Worm (Caenorhabditis elegans) whole organism, L2 larva: ENCODE results near the gene egl-38.

Experiments
- F13H6.1 ChIP-seq: sonication (generic microtip); optimal IDR thresholded peaks from 2 replicates; lab custom pipeline; 2016; ENCODE audit warnings: missing genetic modification characterization, missing compliant biosample characterization
- blmp-1 ChIP-seq: sonication (generic microtip); optimal IDR thresholded peaks from 2 replicates; lab custom pipeline; 2017; ENCODE audit warnings: missing genetic modification characterization, mild to moderate bottlenecking, missing compliant biosample characterization, antibody characterized with exemption, moderate library complexity; ENCODE audit not compliant: insufficient read depth
- ceh-82 ChIP-seq: fragments of 150-350 bp; optimal IDR thresholded peaks from 2 replicates; lab custom pipeline; 2014; ENCODE audit warnings: missing biosample characterization, missing genetic modification characterization
- crh-2 ChIP-seq: sonication (generic microtip); optimal IDR thresholded peaks from 2 replicates; lab custom pipeline; 2017; ENCODE audit warnings: missing biosample characterization, missing genetic modification characterization
- egl-27 ChIP-seq: sonication (generic microtip); optimal IDR thresholded peaks from 3 replicates; lab custom pipeline; 2017; ENCODE audit warnings: missing biosample characterization, missing genetic modification reagents, missing genetic modification characterization
- elt-1 ChIP-seq: fragments of 150-350 bp; optimal IDR thresholded peaks from 2 replicates; lab custom pipeline; 2014; ENCODE audit warnings: missing biosample characterization, missing genetic modification characterization
- fos-1 ChIP-seq: fragments of 150-350 bp; optimal IDR thresholded peaks from 2 replicates; lab custom pipeline; 2014; ENCODE audit warnings: missing biosample characterization, missing genetic modification characterization
- lsy-2 ChIP-seq, 2 experiments: fragments of 150-350 bp in 1 of 2; sonication (generic microtip) in 1 of 2; optimal IDR thresholded peaks; 2 replicates each; lab custom pipeline; 2014 to 2017; ENCODE audit warnings: missing biosample characterization in 2 of 2, missing genetic modification characterization in 2 of 2
- mab-5 ChIP-seq: fragments of 150-350 bp; optimal IDR thresholded peaks from 2 replicates; lab custom pipeline; 2014; ENCODE audit warnings: missing biosample characterization, missing genetic modification characterization
- nhr-12 ChIP-seq: fragments of 150-350 bp; optimal IDR thresholded peaks from 2 replicates; lab custom pipeline; 2014; ENCODE audit warnings: missing biosample characterization, missing genetic modification characterization
- nhr-237 ChIP-seq: fragments of 150-350 bp; optimal IDR thresholded peaks from 2 replicates; lab custom pipeline; 2014; ENCODE audit warnings: missing biosample characterization, missing genetic modification characterization
- nhr-6 ChIP-seq: fragments of 150-350 bp; optimal IDR thresholded peaks from 2 replicates; lab custom pipeline; 2014; ENCODE audit warnings: missing biosample characterization, missing genetic modification characterization
- nhr-77 ChIP-seq: fragments of 150-350 bp; optimal IDR thresholded peaks from 2 replicates; lab custom pipeline; 2014; ENCODE audit warnings: missing biosample characterization, missing genetic modification characterization
- sem-4 ChIP-seq: fragments of 150-350 bp; optimal IDR thresholded peaks from 2 replicates; lab custom pipeline; 2014; ENCODE audit warnings: missing biosample characterization, missing genetic modification reagents, missing genetic modification characterization
- skn-1 ChIP-seq: sonication (generic microtip); optimal IDR thresholded peaks from 2 replicates; lab custom pipeline; 2017; ENCODE audit warnings: missing biosample characterization, missing genetic modification characterization
- sma-3 ChIP-seq: sonication (generic microtip); optimal IDR thresholded peaks from 2 replicates; lab custom pipeline; 2016; ENCODE audit warnings: missing genetic modification reagents, missing genetic modification characterization, missing compliant biosample characterization
- sma-9 ChIP-seq, 2 experiments: fragments of 150-350 bp in 1 of 2; sonication (generic microtip) in 1 of 2; optimal IDR thresholded peaks; 2 replicates each; lab custom pipeline; 2014 to 2016; ENCODE audit warnings: missing genetic modification characterization in 2 of 2, mild to moderate bottlenecking in 1 of 2, missing biosample characterization in 1 of 2, missing compliant biosample characterization in 1 of 2, missing genetic modification reagents in 1 of 2, moderate library complexity in 1 of 2
- unc-39 ChIP-seq: fragments of 150-350 bp; optimal IDR thresholded peaks from 2 replicates; lab custom pipeline; 2014; ENCODE audit warnings: missing biosample characterization, missing genetic modification characterization
- unc-62 ChIP-seq: fragments of 150-350 bp; optimal IDR thresholded peaks from 2 replicates; lab custom pipeline; 2014; ENCODE audit warnings: missing biosample characterization, missing genetic modification reagents, missing genetic modification characterization
- zag-1 ChIP-seq: fragments of 150-350 bp; optimal IDR thresholded peaks from 2 replicates; lab custom pipeline; 2014; ENCODE audit warnings: missing biosample characterization, missing genetic modification characterization

Gene egl-38

DNA sequence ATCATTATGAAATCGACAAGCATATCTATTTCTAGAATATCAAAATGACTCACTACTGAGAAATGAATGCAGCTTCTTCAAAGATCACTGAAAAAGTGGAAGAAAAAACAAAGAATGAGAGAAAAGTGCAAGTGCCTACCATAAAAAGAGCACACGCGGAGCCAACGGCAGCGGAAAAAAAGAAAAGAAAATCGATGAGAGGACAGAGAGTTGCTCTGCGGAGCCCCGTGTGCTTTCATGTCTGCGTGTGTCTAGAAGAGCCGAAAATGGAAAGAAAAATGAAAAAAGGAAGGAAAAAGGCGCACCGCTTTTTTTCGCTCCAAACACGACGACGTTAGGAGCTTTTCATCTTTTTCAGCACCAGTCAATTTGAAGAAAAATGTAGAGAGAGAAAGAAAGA, 47.6 kb downstream of the egl-38 start, which contains the start of gene ipla-7 (continued):
- TF ChIP-seq blmp-1 (tag; lab: Kevin White, UChicago) = no peak
- no peak for TF ChIP-seq nhr-12 (tag; lab: Kevin White, UChicago)
- no peak for TF ChIP-seq mab-5 (tag; lab: Kevin White, UChicago)
- no peak for TF ChIP-seq sem-4 (tag; lab: Kevin White, UChicago)
- TF ChIP-seq sma-3 = no peak
- no peak for TF ChIP-seq unc-39 (tag; lab: Kevin White, UChicago)
- no peak for TF ChIP-seq elt-1 (tag; lab: Kevin White, UChicago)
- no peak for TF ChIP-seq nhr-237 (tag; lab: Kevin White, UChicago)
- TF ChIP-seq, all 48 proteins: peak for 10

DNA sequence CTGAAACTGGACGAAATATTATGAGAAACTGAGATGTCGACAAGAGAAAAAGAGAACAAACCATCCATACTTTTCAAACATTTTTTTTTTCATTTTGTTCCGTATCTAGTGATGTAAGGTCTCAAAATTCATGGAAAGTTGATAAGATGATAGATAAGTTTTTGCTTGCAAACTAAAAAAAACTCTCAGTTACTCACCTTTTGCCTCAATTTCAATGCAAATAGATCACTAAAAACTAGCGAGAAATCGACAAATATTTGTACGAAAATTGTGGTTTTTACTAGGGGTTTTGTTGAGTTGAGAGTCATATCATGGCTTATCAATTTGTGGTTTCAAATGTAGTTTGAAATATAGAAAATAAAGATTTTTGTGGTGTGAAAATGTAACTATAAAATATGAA, 49.5 kb downstream of the egl-38 start:
- TF ChIP-seq skn-1 (tag; lab: Kevin White, UChicago) = no peak
- TF ChIP-seq fos-1 (tag; lab: Kevin White, UChicago) = peak; percentile 57
- TF ChIP-seq unc-62 (GFP tag; lab: Kevin White, UChicago) = no peak
- TF ChIP-seq unc-39 (tag; lab: Kevin White, UChicago) = no peak
- no peak for TF ChIP-seq nhr-12 (tag; lab: Kevin White, UChicago)

DNA sequence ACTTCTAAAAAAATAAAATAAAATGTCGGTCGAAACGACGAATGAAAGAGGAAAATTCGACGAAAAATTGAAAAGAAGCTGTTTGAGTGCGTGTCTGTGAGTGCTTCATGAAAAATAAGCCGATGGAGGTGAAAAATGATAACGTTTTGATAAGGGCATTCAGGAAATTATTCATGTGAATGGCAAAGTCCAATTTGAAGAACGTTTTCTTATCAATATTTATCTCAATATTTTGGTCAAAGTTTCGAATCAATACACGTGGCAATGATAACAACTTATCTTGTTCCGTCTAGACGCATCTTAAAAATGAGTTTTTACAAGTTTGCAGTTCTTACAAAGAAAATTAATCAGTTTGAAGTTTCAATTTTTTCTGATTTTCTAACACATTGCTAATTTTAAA, 51.1 kb downstream of the egl-38 start:
- TF ChIP-seq crh-2 (tag; lab: Kevin White, UChicago) (peak; percentile 99), ceh-82 (tag; lab: Kevin White, UChicago) (no peak), F13H6.1 (tag; lab: Kevin White, UChicago) (peak; percentile 55), nhr-6 (tag; lab: Kevin White, UChicago) (no peak), zag-1 (no peak), lsy-2 (tag; optimal IDR thresholded peaks at IDR 0.05; lab: Kevin White, UChicago) (no peak), nhr-77 (tag; lab: Kevin White, UChicago) (no peak), sma-9 (GFP tag; optimal IDR thresholded peaks at IDR 0.05; lab: Kevin White, UChicago) (peak; percentile 77), sma-9 (tag; optimal IDR thresholded peaks at IDR 0.05; lab: Kevin White, UChicago) (no peak), egl-27 (tag; lab: Kevin White, UChicago) (peak; percentile 42), fos-1 (tag; lab: Kevin White, UChicago) (peak; percentile 76), elt-1 (tag; lab: Kevin White, UChicago) (no peak), sma-3 (peak; percentile 7)
- TF ChIP-seq, all 48 proteins: peak for 6
